Worm (Caenorhabditis elegans): ENCODE measurements around the gene srd-64.

DNA sequence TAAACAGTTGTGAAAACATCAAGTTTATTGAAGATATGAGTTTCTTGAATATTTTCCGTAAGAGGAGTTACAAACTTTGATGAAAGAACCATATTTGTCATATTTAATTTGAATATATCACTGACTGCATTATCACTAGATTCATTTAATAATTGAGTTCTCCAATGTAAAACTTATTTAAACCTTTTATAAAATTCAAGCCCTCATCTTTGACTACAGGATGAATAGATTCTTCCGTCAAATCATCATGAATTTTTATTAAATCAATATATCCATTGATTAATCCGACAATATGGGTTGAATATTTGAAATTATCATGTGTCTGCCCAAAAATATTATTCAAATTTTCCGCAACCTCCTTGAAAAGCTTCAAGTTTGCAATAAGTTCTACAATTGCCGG, 6.9 kb downstream of the srd-64 start, which contains the start of gene Y22D7AR.7:
- TF ChIP-seq him-1 (tag; optimal IDR thresholded peaks at IDR 0.05) = no peak
- no peak for TF ChIP-seq W03F9.2 (tag; optimal IDR thresholded peaks at IDR 0.05)

Data from whole organism, L4/young adult.